Fruit fly (Drosophila melanogaster) whole organism, embryonic: Measurements from ENCODE around the gene CG13306.

ENCODE experiments used
- Abd-B ChIP-seq: fragments of 200-800 bp; sonication (Bioruptor generic); optimal IDR thresholded peaks from 2 replicates; lab custom pipeline; 2018; ENCODE audit warnings: missing biosample characterization, mild to moderate bottlenecking, missing genetic modification characterization, moderate library complexity
- CG1024 ChIP-seq: fragments of 200-800 bp; sonication (Bioruptor generic); IDR thresholded peaks from 2 replicates; pipeline ENCODE4 v1.3.6; 2022; ENCODE audit warnings: missing biosample characterization, missing genetic modification characterization
- CG6683 ChIP-seq: fragments of 200-800 bp; sonication (Bioruptor generic); optimal IDR thresholded peaks from 2 replicates; lab custom pipeline; 2017; ENCODE audit warnings: missing biosample characterization, mild to moderate bottlenecking, missing genetic modification characterization, missing genetic modification reagents
- CG8478 ChIP-seq: fragments of >200 bp; optimal IDR thresholded peaks from 2 replicates; lab custom pipeline; 2018
- Dek ChIP-seq: fragments of 200-800 bp; sonication (Bioruptor generic); optimal IDR thresholded peaks from 3 replicates; lab custom pipeline; 2019; ENCODE audit warnings: missing biosample characterization, mild to moderate bottlenecking, missing genetic modification characterization, moderate library complexity
- Optix ChIP-seq: fragments of 200-800 bp; sonication (Bioruptor generic); IDR thresholded peaks from 3 replicates; pipeline ENCODE4 v1.3.6; 2022; ENCODE audit warnings: missing biosample characterization, missing genetic modification characterization
- Spps ChIP-seq: fragments of 200-800 bp; sonication (Bioruptor generic); optimal IDR thresholded peaks from 2 replicates; lab custom pipeline; 2018; ENCODE audit warnings: missing biosample characterization, mild to moderate bottlenecking, missing genetic modification characterization
- Xbp1 ChIP-seq: fragments of 200-800 bp; sonication (Bioruptor generic); optimal IDR thresholded peaks from 3 replicates; lab custom pipeline; 2016; ENCODE audit warnings: missing biosample characterization, mild to moderate bottlenecking, missing genetic modification characterization
- cad ChIP-seq: fragments of >200 bp; optimal IDR thresholded peaks from 2 replicates; lab custom pipeline; 2017; ENCODE audit warnings: missing biosample characterization, missing genetic modification characterization
- fd96Cb ChIP-seq: fragments of 200-800 bp; sonication (Bioruptor generic); optimal IDR thresholded peaks from 2 replicates; lab custom pipeline; 2018; ENCODE audit warnings: missing biosample characterization, mild to moderate bottlenecking, missing genetic modification characterization, moderate library complexity
- scrt ChIP-seq: fragments of 200-800 bp; sonication (Bioruptor generic); optimal IDR thresholded peaks from 2 replicates; lab custom pipeline; 2018; ENCODE audit warnings: missing biosample characterization, mild to moderate bottlenecking, missing genetic modification characterization, moderate library complexity

DNA sequence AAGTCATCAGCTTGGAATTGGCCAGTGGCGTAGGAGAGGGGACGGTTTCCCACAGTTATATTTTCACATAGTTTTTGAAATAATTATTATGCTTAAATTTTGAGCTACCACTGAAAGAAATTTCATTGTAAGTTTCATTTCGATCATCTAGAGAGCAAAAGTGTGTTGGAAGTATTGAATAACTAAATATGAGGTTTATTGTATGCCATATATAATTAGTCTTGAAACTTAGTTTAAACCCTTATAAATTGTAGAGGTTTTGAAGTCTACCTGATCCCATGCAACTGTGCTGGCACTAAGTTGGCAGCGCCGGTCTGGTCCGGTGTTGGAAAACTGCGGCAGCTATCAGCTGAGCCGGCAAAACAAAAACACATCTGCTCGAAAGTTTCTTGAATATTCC is 28.4 kb downstream of the CG13306 start, which contains the start of the genes CG32022 and CG6511:
- TF ChIP-seq CG1024 (peak; percentile 75), Xbp1 (peak; percentile 98), scrt (GFP tag; lab: Kevin White, UChicago) (peak; percentile 88), fd96Cb (tag; lab: Kevin White, UChicago) (peak; percentile 96), Dek (tag; lab: Kevin White, UChicago) (peak; percentile 96), CG8478 (lab: Kevin White, UChicago) (no peak), cad (GFP tag; lab: Kevin White, UChicago) (no peak), Optix (GFP tag; lab: Robert Waterston, UW) (peak; percentile 85), CG6683 (GFP tag; lab: Kevin White, UChicago) (peak; percentile 86), Abd-B (GFP tag; lab: Kevin White, UChicago) (peak; percentile 99), Spps (peak; percentile 81)
